Worm (Caenorhabditis elegans) whole organism, L2 larva: ENCODE data around the gene F26C11.1.

Source experiments
- C34F6.9 ChIP-seq: fragments of 150-350 bp; optimal IDR thresholded peaks from 2 replicates; lab custom pipeline; 2014; ENCODE audit warnings: missing biosample characterization, missing genetic modification characterization
- F13H6.1 ChIP-seq: sonication (generic microtip); optimal IDR thresholded peaks from 2 replicates; lab custom pipeline; 2016; ENCODE audit warnings: missing genetic modification characterization, missing compliant biosample characterization
- R02D3.7 ChIP-seq: fragments of 150-350 bp; optimal IDR thresholded peaks from 2 replicates; lab custom pipeline; 2014; ENCODE audit warnings: missing biosample characterization, missing genetic modification characterization
- Y55F3AM.14 ChIP-seq: fragments of 200-800 bp; sonication (Bioruptor generic); optimal IDR thresholded peaks from 2 replicates; lab custom pipeline; 2018; ENCODE audit warnings: mild to moderate bottlenecking, missing genetic modification characterization, missing compliant biosample characterization
- alr-1 ChIP-seq: fragments of 150-350 bp; optimal IDR thresholded peaks from 2 replicates; lab custom pipeline; 2014; ENCODE audit warnings: missing biosample characterization, missing genetic modification characterization
- blmp-1 ChIP-seq: sonication (generic microtip); optimal IDR thresholded peaks from 2 replicates; lab custom pipeline; 2017; ENCODE audit warnings: missing genetic modification characterization, mild to moderate bottlenecking, missing compliant biosample characterization, antibody characterized with exemption, moderate library complexity; ENCODE audit not compliant: insufficient read depth
- ceh-16 ChIP-seq: fragments of 150-350 bp; optimal IDR thresholded peaks from 2 replicates; lab custom pipeline; 2014; ENCODE audit warnings: missing biosample characterization, missing genetic modification characterization
- ceh-82 ChIP-seq: fragments of 150-350 bp; optimal IDR thresholded peaks from 2 replicates; lab custom pipeline; 2014; ENCODE audit warnings: missing biosample characterization, missing genetic modification characterization
- crh-2 ChIP-seq: sonication (generic microtip); optimal IDR thresholded peaks from 2 replicates; lab custom pipeline; 2017; ENCODE audit warnings: missing biosample characterization, missing genetic modification characterization
- dmd-4 ChIP-seq: sonication (generic microtip); optimal IDR thresholded peaks from 2 replicates; lab custom pipeline; 2017; ENCODE audit warnings: missing biosample characterization, missing genetic modification characterization
- elt-1 ChIP-seq: fragments of 150-350 bp; optimal IDR thresholded peaks from 2 replicates; lab custom pipeline; 2014; ENCODE audit warnings: missing biosample characterization, missing genetic modification characterization
- elt-3 ChIP-seq: sonication (generic microtip); optimal IDR thresholded peaks from 2 replicates; lab custom pipeline; 2017; ENCODE audit warnings: missing biosample characterization, missing genetic modification characterization
- fos-1 ChIP-seq: fragments of 150-350 bp; optimal IDR thresholded peaks from 2 replicates; lab custom pipeline; 2014; ENCODE audit warnings: missing biosample characterization, missing genetic modification characterization
- lin-13 ChIP-seq: fragments of 150-350 bp; optimal IDR thresholded peaks from 2 replicates; lab custom pipeline; 2014; ENCODE audit warnings: missing biosample characterization, missing genetic modification reagents, missing genetic modification characterization
- lin-39 ChIP-seq: fragments of 150-350 bp; optimal IDR thresholded peaks from 2 replicates; lab custom pipeline; 2014; ENCODE audit warnings: missing biosample characterization, missing genetic modification reagents, missing genetic modification characterization
- mab-5 ChIP-seq: fragments of 150-350 bp; optimal IDR thresholded peaks from 2 replicates; lab custom pipeline; 2014; ENCODE audit warnings: missing biosample characterization, missing genetic modification characterization
- mbf-1 ChIP-seq: sonication (generic microtip); optimal IDR thresholded peaks from 2 replicates; lab custom pipeline; 2017; ENCODE audit warnings: missing biosample characterization, missing genetic modification characterization
- mdl-1 ChIP-seq, 2 experiments: fragments of 150-350 bp in 1 of 2; sonication (generic microtip) in 1 of 2; optimal IDR thresholded peaks; 2 replicates each; lab custom pipeline; 2017; ENCODE audit warnings: missing biosample characterization in 2 of 2, missing genetic modification characterization in 2 of 2
- nhr-10 ChIP-seq: sonication (generic microtip); optimal IDR thresholded peaks from 2 replicates; lab custom pipeline; 2017; ENCODE audit warnings: missing biosample characterization, missing genetic modification characterization
- nhr-12 ChIP-seq: fragments of 150-350 bp; optimal IDR thresholded peaks from 2 replicates; lab custom pipeline; 2014; ENCODE audit warnings: missing biosample characterization, missing genetic modification characterization
- nhr-129 ChIP-seq: fragments of 150-350 bp; optimal IDR thresholded peaks from 2 replicates; lab custom pipeline; 2014; ENCODE audit warnings: missing biosample characterization, missing genetic modification characterization
- nhr-237 ChIP-seq: fragments of 150-350 bp; optimal IDR thresholded peaks from 2 replicates; lab custom pipeline; 2014; ENCODE audit warnings: missing biosample characterization, missing genetic modification characterization
- nhr-25 ChIP-seq: fragments of 150-350 bp; sonication (generic microtip); optimal IDR thresholded peaks from 3 replicates; lab custom pipeline; 2014; ENCODE audit warnings: missing biosample characterization, missing genetic modification characterization
- nhr-77 ChIP-seq: fragments of 150-350 bp; optimal IDR thresholded peaks from 2 replicates; lab custom pipeline; 2014; ENCODE audit warnings: missing biosample characterization, missing genetic modification characterization
- peb-1 ChIP-seq: fragments of 150-350 bp; optimal IDR thresholded peaks from 2 replicates; lab custom pipeline; 2014; ENCODE audit warnings: missing biosample characterization, missing genetic modification characterization
- sem-4 ChIP-seq: fragments of 150-350 bp; optimal IDR thresholded peaks from 2 replicates; lab custom pipeline; 2014; ENCODE audit warnings: missing biosample characterization, missing genetic modification reagents, missing genetic modification characterization
- sma-3 ChIP-seq: sonication (generic microtip); optimal IDR thresholded peaks from 2 replicates; lab custom pipeline; 2016; ENCODE audit warnings: missing genetic modification reagents, missing genetic modification characterization, missing compliant biosample characterization
- sma-9 ChIP-seq, 2 experiments: fragments of 150-350 bp in 1 of 2; sonication (generic microtip) in 1 of 2; optimal IDR thresholded peaks; 2 replicates each; lab custom pipeline; 2014 to 2016; ENCODE audit warnings: missing genetic modification characterization in 2 of 2, mild to moderate bottlenecking in 1 of 2, missing biosample characterization in 1 of 2, missing compliant biosample characterization in 1 of 2, missing genetic modification reagents in 1 of 2, moderate library complexity in 1 of 2
- unc-39 ChIP-seq: fragments of 150-350 bp; optimal IDR thresholded peaks from 2 replicates; lab custom pipeline; 2014; ENCODE audit warnings: missing biosample characterization, missing genetic modification characterization
- unc-55 ChIP-seq: fragments of 150-350 bp; sonication (generic microtip); optimal IDR thresholded peaks from 3 replicates; lab custom pipeline; 2014; ENCODE audit warnings: missing biosample characterization, missing genetic modification reagents, missing genetic modification characterization
- zag-1 ChIP-seq: fragments of 150-350 bp; optimal IDR thresholded peaks from 2 replicates; lab custom pipeline; 2014; ENCODE audit warnings: missing biosample characterization, missing genetic modification characterization
- ztf-1 ChIP-seq: fragments of 200-800 bp; sonication (Bioruptor generic); conservative IDR thresholded peaks from 2 replicates; pipeline ENCODE4 v1.3.6; 2022; ENCODE audit warnings: missing genetic modification characterization, missing compliant biosample characterization
- ztf-4 ChIP-seq: fragments of 150-350 bp; optimal IDR thresholded peaks from 2 replicates; lab custom pipeline; 2014; ENCODE audit warnings: missing biosample characterization, missing genetic modification characterization

The F26C11.1 gene

DNA sequence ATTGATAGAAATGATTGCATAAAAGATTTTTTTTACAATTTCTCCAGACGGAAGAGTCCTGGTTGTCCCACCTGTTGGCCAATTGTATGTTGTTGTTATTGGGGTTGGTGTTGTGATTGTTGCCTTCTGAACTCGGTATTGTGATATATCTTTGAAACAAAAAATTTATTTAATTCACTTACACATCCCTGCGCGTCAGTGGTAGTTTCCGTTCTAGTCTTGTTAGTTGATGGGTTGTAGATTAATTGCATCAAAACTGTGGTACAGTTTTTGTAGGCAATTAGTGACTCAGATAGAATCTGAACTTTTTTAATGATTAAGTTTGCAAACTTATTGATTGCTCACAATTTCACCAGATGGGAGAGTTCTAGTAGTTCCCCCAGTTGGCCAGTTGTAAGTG is 9.9 kb downstream of the F26C11.1 start:
- TF ChIP-seq sma-3 (GFP tag; lab: Kevin White, UChicago) (no peak), ceh-82 (tag; lab: Kevin White, UChicago) (no peak), mbf-1 (tag; lab: Kevin White, UChicago) (no peak), ceh-16 (tag; lab: Kevin White, UChicago) (no peak), alr-1 (tag; lab: Kevin White, UChicago) (no peak), fos-1 (tag; lab: Kevin White, UChicago) (no peak), elt-1 (tag; lab: Kevin White, UChicago) (no peak)

- TF ChIP-seq alr-1 (tag; lab: Kevin White, UChicago) (no peak), Y55F3AM.14 (GFP tag; lab: Kevin White, UChicago) (no peak), R02D3.7 (tag; lab: Kevin White, UChicago) (no peak), lin-13 (no peak), F13H6.1 (tag; lab: Kevin White, UChicago) (no peak), nhr-25 (tag; lab: Kevin White, UChicago) (no peak), zag-1 (tag; lab: Kevin White, UChicago) (no peak), mdl-1 (tag; optimal IDR thresholded peaks at IDR 0.05; lab: Kevin White, UChicago) (no peak), ztf-4 (tag; lab: Kevin White, UChicago) (no peak), sma-9 (GFP tag; optimal IDR thresholded peaks at IDR 0.05; lab: Kevin White, UChicago) (no peak), sma-9 (tag; optimal IDR thresholded peaks at IDR 0.05; lab: Kevin White, UChicago) (no peak), ztf-1 (GFP tag; lab: Robert Waterston, UW) (no peak), elt-3 (tag; lab: Kevin White, UChicago) (no peak), mab-5 (no peak), dmd-4 (tag; lab: Kevin White, UChicago) (no peak), nhr-10 (tag; lab: Kevin White, UChicago) (no peak), C34F6.9 (tag; lab: Kevin White, UChicago) (no peak), sma-3 (GFP tag; lab: Kevin White, UChicago) (no peak), nhr-129 (tag; lab: Kevin White, UChicago) (no peak), blmp-1 (tag; lab: Kevin White, UChicago) (no peak), unc-55 (no peak)
These were observed 20.5 kb downstream of the F26C11.1 start, which contains the start of gene F26C11.3 for ce11 chrII:9914999-9915398. TSS of gene F26C11.3 (minus strand) at chrII:9915099.

- TF ChIP-seq zag-1 (tag; lab: Kevin White, UChicago) (no peak), mbf-1 (tag; lab: Kevin White, UChicago) (no peak), unc-55 (no peak), unc-39 (tag; lab: Kevin White, UChicago) (no peak), crh-2 (tag; lab: Kevin White, UChicago) (no peak), elt-3 (tag; lab: Kevin White, UChicago) (no peak), peb-1 (tag; lab: Kevin White, UChicago) (no peak), nhr-12 (tag; lab: Kevin White, UChicago) (no peak)
These were observed 21.6 kb downstream of the F26C11.1 start, which contains the start of gene F26C11.4 for ce11 chrII:9916177-9916576. TSS of gene F26C11.4 (minus strand) at chrII:9916277.

ce11 chrII:9917904-9918303 is 23.4 kb downstream of the F26C11.1 start, which contains the start of gene C05C10.8:
TSS of gene C05C10.8 (minus strand) at chrII:9918004.
- TF ChIP-seq nhr-237 (tag; lab: Kevin White, UChicago) = no peak
- TF ChIP-seq zag-1 (tag; lab: Kevin White, UChicago) = no peak
- no peak for TF ChIP-seq elt-1 (tag; lab: Kevin White, UChicago)
- no peak for TF ChIP-seq Y55F3AM.14 (GFP tag; lab: Kevin White, UChicago)
- TF ChIP-seq sem-4 (tag; lab: Kevin White, UChicago) = no peak
- no peak for TF ChIP-seq unc-39 (tag; lab: Kevin White, UChicago)
- no peak for TF ChIP-seq sma-9 (GFP tag; optimal IDR thresholded peaks at IDR 0.05; lab: Kevin White, UChicago)
- no peak for TF ChIP-seq sma-9 (tag; optimal IDR thresholded peaks at IDR 0.05; lab: Kevin White, UChicago)
- TF ChIP-seq nhr-129 (tag; lab: Kevin White, UChicago) = no peak
- TF ChIP-seq mdl-1 (tag; optimal IDR thresholded peaks at IDR 0.05; lab: Kevin White, UChicago) = no peak
- no peak for TF ChIP-seq lin-39 (tag; lab: Kevin White, UChicago)
- no peak for TF ChIP-seq nhr-77 (tag; lab: Kevin White, UChicago)
- TF ChIP-seq R02D3.7 (tag; lab: Kevin White, UChicago) = no peak
- no peak for TF ChIP-seq crh-2 (tag; lab: Kevin White, UChicago)
- no peak for TF ChIP-seq lin-13
- no peak for TF ChIP-seq nhr-10 (tag; lab: Kevin White, UChicago)
- no peak for TF ChIP-seq fos-1 (tag; lab: Kevin White, UChicago)
- TF ChIP-seq nhr-25 (tag; lab: Kevin White, UChicago) = no peak
- TF ChIP-seq ztf-4 (tag; lab: Kevin White, UChicago) = no peak
- no peak for TF ChIP-seq ztf-1 (GFP tag; lab: Robert Waterston, UW)
- TF ChIP-seq sma-3 (GFP tag; lab: Kevin White, UChicago) = no peak
